Fruit fly (Drosophila melanogaster) whole organism, wandering third instar larva: ENCODE results near the gene CG32812.

Source experiments
- Abd-B ChIP-seq: fragments of >200 bp; optimal IDR thresholded peaks from 2 replicates; lab custom pipeline; 2017; ENCODE audit warnings: missing biosample characterization, missing genetic modification characterization
- CG32264 ChIP-seq: fragments of 200-800 bp; sonication (Bioruptor generic); optimal IDR thresholded peaks from 2 replicates; lab custom pipeline; 2016; ENCODE audit warnings: missing biosample characterization, missing genetic modification characterization
- CG9705 ChIP-seq: fragments of 200-800 bp; sonication (Bioruptor generic); optimal IDR thresholded peaks from 2 replicates; lab custom pipeline; 2018; ENCODE audit warnings: missing biosample characterization, mild to moderate bottlenecking, missing genetic modification characterization
- CrebA ChIP-seq: fragments of 200-800 bp; sonication (Bioruptor generic); optimal IDR thresholded peaks from 2 replicates; lab custom pipeline; 2016; ENCODE audit warnings: missing biosample characterization, mild to moderate bottlenecking, missing genetic modification characterization, borderline replicate concordance
- Dfd ChIP-seq: fragments of >200 bp; optimal IDR thresholded peaks from 2 replicates; lab custom pipeline; 2017; ENCODE audit warnings: missing biosample characterization, missing genetic modification characterization
- Dif ChIP-seq: fragments of 200-275, 200-300 bp; sonication (Bioruptor generic); optimal IDR thresholded peaks from 2 replicates; lab custom pipeline; 2018; ENCODE audit warnings: missing biosample characterization, missing genetic modification characterization; ENCODE audit not compliant: partially characterized antibody
- GATAd ChIP-seq: sonication (Bioruptor generic); optimal IDR thresholded peaks from 2 replicates; lab custom pipeline; 2016; ENCODE audit warnings: missing biosample characterization, missing genetic modification characterization
- HLH106 ChIP-seq: fragments of 200-800 bp; optimal IDR thresholded peaks from 3 replicates; lab custom pipeline; 2019; ENCODE audit warnings: missing biosample characterization, mild to moderate bottlenecking, missing genetic modification characterization, moderate library complexity
- Hnf4 ChIP-seq: fragments of 200-800 bp; sonication (Bioruptor generic); optimal IDR thresholded peaks from 2 replicates; lab custom pipeline; 2016; ENCODE audit warnings: missing biosample characterization, mild to moderate bottlenecking, missing genetic modification characterization
- Hr78 ChIP-seq: fragments of >200 bp; optimal IDR thresholded peaks from 2 replicates; lab custom pipeline; 2017; ENCODE audit warnings: missing biosample characterization, missing genetic modification characterization
- Hr83 ChIP-seq: fragments of 200-300 bp; sonication (Bioruptor generic); optimal IDR thresholded peaks from 2 replicates; lab custom pipeline; 2016; ENCODE audit warnings: missing biosample characterization, mild to moderate bottlenecking, missing genetic modification characterization, moderate library complexity; ENCODE audit not compliant: poor library complexity, severe bottlenecking
- Jra ChIP-seq: sonication (Bioruptor generic); optimal IDR thresholded peaks from 2 replicates; lab custom pipeline; 2016; ENCODE audit warnings: missing biosample characterization, missing genetic modification characterization
- Mio ChIP-seq: sonication (Bioruptor generic); optimal IDR thresholded peaks from 2 replicates; lab custom pipeline; 2016; ENCODE audit warnings: missing biosample characterization, missing genetic modification characterization
- Myc ChIP-seq: fragments of >200 bp; optimal IDR thresholded peaks from 2 replicates; lab custom pipeline; 2017
- N ChIP-seq: fragments of >200 bp; optimal IDR thresholded peaks from 2 replicates; lab custom pipeline; 2018; ENCODE audit warnings: missing biosample characterization, missing external identifiers, missing genetic modification characterization
- OdsH ChIP-seq: fragments of 200-800 bp; sonication (Bioruptor generic); optimal IDR thresholded peaks from 2 replicates; lab custom pipeline; 2016; ENCODE audit warnings: missing biosample characterization, mild to moderate bottlenecking, missing genetic modification characterization
- Rel ChIP-seq, 2 experiments: fragments of 200-800 bp; sonication (Bioruptor generic) in 1 of 2; optimal IDR thresholded peaks; 2 replicates in 1 of 2; 3 replicates in 1 of 2; lab custom pipeline; 2016 to 2019; ENCODE audit warnings: mild to moderate bottlenecking in 2 of 2, missing biosample characterization in 2 of 2, missing genetic modification characterization in 2 of 2, moderate library complexity in 1 of 2
- Sp1 ChIP-seq: fragments of 200-800 bp; sonication (Bioruptor generic); optimal IDR thresholded peaks from 3 replicates; lab custom pipeline; 2019; ENCODE audit warnings: missing biosample characterization, mild to moderate bottlenecking, missing genetic modification characterization, moderate library complexity
- Vsx2 ChIP-seq: fragments of 200-300, 225-300 bp; sonication (Bioruptor generic); optimal IDR thresholded peaks from 2 replicates; lab custom pipeline; 2018; ENCODE audit warnings: missing biosample characterization, missing genetic modification characterization; ENCODE audit not compliant: partially characterized antibody
- br ChIP-seq: fragments of 200-800 bp; sonication (Bioruptor generic); optimal IDR thresholded peaks from 2 replicates; lab custom pipeline; 2016; ENCODE audit warnings: missing biosample characterization, missing genetic modification characterization
- brk ChIP-seq: fragments of 200-800 bp; sonication (Bioruptor generic); optimal IDR thresholded peaks from 2 replicates; lab custom pipeline; 2016; ENCODE audit warnings: missing biosample characterization, mild to moderate bottlenecking, missing genetic modification characterization
- dl ChIP-seq, 2 experiments: fragments of 175-275, 200-275 bp in 1 of 2; fragments of 200-275 bp in 1 of 2; sonication (Bioruptor generic); optimal IDR thresholded peaks; lab custom pipeline; 2018; ENCODE audit warnings: mild to moderate bottlenecking in 2 of 2, missing biosample characterization in 2 of 2, missing genetic modification characterization in 2 of 2, moderate library complexity in 2 of 2; ENCODE audit not compliant: partially characterized antibody in 2 of 2, insufficient read depth in 1 of 2
- dmrt93B ChIP-seq: fragments of 200-800 bp; sonication (Bioruptor generic); optimal IDR thresholded peaks from 2 replicates; lab custom pipeline; 2018; ENCODE audit warnings: missing biosample characterization, mild to moderate bottlenecking, missing genetic modification characterization
- dsf ChIP-seq: sonication (Bioruptor generic); optimal IDR thresholded peaks from 2 replicates; lab custom pipeline; 2016; ENCODE audit warnings: missing biosample characterization, missing genetic modification characterization, borderline replicate concordance
- ey ChIP-seq: fragments of 200-800 bp; sonication (Bioruptor generic); optimal IDR thresholded peaks from 2 replicates; lab custom pipeline; 2016; ENCODE audit warnings: missing biosample characterization, missing genetic modification characterization
- foxo ChIP-seq, 2 experiments: fragments of 200-800 bp; sonication (Bioruptor generic); optimal IDR thresholded peaks; 2 replicates in 1 of 2; 3 replicates in 1 of 2; lab custom pipeline; 2016 to 2017; ENCODE audit warnings: missing biosample characterization in 2 of 2, missing genetic modification characterization in 2 of 2
- fru ChIP-seq: fragments of 200-800 bp; sonication (Bioruptor generic); optimal IDR thresholded peaks from 3 replicates; lab custom pipeline; 2016; ENCODE audit warnings: missing biosample characterization, mild to moderate bottlenecking, missing genetic modification characterization
- h ChIP-seq: fragments of 200-800 bp; sonication (Bioruptor generic); optimal IDR thresholded peaks from 3 replicates; lab custom pipeline; 2016; ENCODE audit warnings: missing biosample characterization, mild to moderate bottlenecking, missing genetic modification characterization
- jim ChIP-seq: fragments of 175-275, 200-325 bp; sonication (Bioruptor generic); optimal IDR thresholded peaks from 2 replicates; lab custom pipeline; 2016; ENCODE audit warnings: missing biosample characterization, mild to moderate bottlenecking, missing genetic modification characterization
- lola ChIP-seq: fragments of >200 bp; optimal IDR thresholded peaks from 2 replicates; lab custom pipeline; 2017; ENCODE audit warnings: missing biosample characterization, missing genetic modification characterization
- pan ChIP-seq: fragments of >200 bp; optimal IDR thresholded peaks from 2 replicates; lab custom pipeline; 2017
- psq ChIP-seq: fragments of 200-800 bp; sonication (Bioruptor generic); optimal IDR thresholded peaks from 3 replicates; lab custom pipeline; 2017; ENCODE audit warnings: missing biosample characterization, mild to moderate bottlenecking, missing genetic modification characterization, moderate library complexity
- rgr ChIP-seq: fragments of 200-800 bp; sonication (Bioruptor generic); optimal IDR thresholded peaks from 3 replicates; lab custom pipeline; 2016; ENCODE audit warnings: missing biosample characterization, mild to moderate bottlenecking, missing genetic modification characterization
- sage ChIP-seq: fragments of 200-800 bp; sonication (Bioruptor generic); optimal IDR thresholded peaks from 2 replicates; lab custom pipeline; 2016; ENCODE audit warnings: missing biosample characterization, mild to moderate bottlenecking, missing genetic modification characterization
- sv ChIP-seq: fragments of 200-800 bp; sonication (Bioruptor generic); optimal IDR thresholded peaks from 3 replicates; lab custom pipeline; 2016; ENCODE audit warnings: missing biosample characterization, missing genetic modification characterization
- tai ChIP-seq: sonication (Bioruptor generic); optimal IDR thresholded peaks from 2 replicates; lab custom pipeline; 2016; ENCODE audit warnings: missing biosample characterization, missing genetic modification characterization
- usp ChIP-seq: fragments of >200 bp; optimal IDR thresholded peaks from 2 replicates; lab custom pipeline; 2017; ENCODE audit warnings: missing biosample characterization, missing genetic modification characterization
- woc ChIP-seq: sonication (Bioruptor generic); optimal IDR thresholded peaks from 2 replicates; lab custom pipeline; 2016; ENCODE audit warnings: missing biosample characterization, mild to moderate bottlenecking, missing genetic modification characterization

Gene CG32812

DNA sequence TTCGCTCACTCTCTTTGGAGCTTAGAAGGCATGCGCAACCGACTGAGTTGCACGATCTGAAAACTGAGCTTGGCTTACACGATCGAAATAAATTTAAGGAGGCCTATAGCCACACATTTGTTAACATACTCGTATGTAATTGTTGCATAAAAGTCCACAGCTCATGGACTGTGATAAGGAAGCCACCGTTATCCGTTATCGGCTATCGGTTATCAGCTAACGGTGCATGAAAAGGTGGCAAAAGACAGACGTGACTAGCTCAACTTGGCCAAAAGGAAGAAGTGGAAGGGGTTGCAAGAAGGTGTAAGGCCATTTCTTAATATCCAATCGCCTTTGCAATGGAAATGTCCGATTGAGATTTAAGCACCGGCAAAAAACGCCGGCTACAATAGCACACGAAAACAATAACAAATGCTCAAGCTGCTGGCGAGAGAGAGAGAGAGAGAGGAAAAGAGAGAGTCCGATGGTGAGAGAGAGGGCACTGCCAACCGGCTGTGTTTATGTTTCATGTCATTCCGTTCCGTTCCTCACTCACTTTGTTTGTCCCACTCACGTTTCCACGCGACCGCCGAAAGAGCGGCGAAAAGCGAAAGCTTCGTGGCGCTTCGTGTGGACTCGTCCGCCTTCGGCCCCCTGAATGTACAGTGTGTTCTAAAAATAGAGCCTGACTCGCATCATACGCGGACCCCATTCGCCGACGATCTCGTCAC, 10.9 kb upstream of the CG32812 start:
- TF ChIP-seq foxo (GFP tag; optimal IDR thresholded peaks at IDR 0.05; lab: Kevin White, UChicago) (peak in 1 of 2 experiments; percentile 34), Mio (GFP tag; lab: Kevin White, UChicago) (no peak), br (GFP tag; lab: Kevin White, UChicago) (no peak), Abd-B (GFP tag; lab: Kevin White, UChicago) (no peak), lola (GFP tag; lab: Kevin White, UChicago) (no peak), CrebA (GFP tag; lab: Kevin White, UChicago) (peak; percentile 67), Hr78 (GFP tag; lab: Kevin White, UChicago) (no peak), Dif (GFP tag; lab: Kevin White, UChicago) (peak; percentile 90), jim (GFP tag; lab: Kevin White, UChicago) (no peak), Hnf4 (no peak), dl (GFP tag; optimal IDR thresholded peaks at IDR 0.05; lab: Kevin White, UChicago; ENCODE audit: insufficient read depth in 1 of 2, partially characterized antibody in 2 of 2) (peak; percentile 46 to 84), Myc (no peak), Hr83 (GFP tag; lab: Kevin White, UChicago) (no peak), psq (GFP tag; lab: Kevin White, UChicago) (no peak), Rel (GFP tag; optimal IDR thresholded peaks at IDR 0.05; lab: Kevin White, UChicago) (no peak), Rel (tag; optimal IDR thresholded peaks at IDR 0.05; lab: Kevin White, UChicago) (peak; percentile 12), Jra (no peak), N (GFP tag; lab: Kevin White, UChicago) (no peak)
- TF ChIP-seq, all 38 proteins: peak for 5

DNA sequence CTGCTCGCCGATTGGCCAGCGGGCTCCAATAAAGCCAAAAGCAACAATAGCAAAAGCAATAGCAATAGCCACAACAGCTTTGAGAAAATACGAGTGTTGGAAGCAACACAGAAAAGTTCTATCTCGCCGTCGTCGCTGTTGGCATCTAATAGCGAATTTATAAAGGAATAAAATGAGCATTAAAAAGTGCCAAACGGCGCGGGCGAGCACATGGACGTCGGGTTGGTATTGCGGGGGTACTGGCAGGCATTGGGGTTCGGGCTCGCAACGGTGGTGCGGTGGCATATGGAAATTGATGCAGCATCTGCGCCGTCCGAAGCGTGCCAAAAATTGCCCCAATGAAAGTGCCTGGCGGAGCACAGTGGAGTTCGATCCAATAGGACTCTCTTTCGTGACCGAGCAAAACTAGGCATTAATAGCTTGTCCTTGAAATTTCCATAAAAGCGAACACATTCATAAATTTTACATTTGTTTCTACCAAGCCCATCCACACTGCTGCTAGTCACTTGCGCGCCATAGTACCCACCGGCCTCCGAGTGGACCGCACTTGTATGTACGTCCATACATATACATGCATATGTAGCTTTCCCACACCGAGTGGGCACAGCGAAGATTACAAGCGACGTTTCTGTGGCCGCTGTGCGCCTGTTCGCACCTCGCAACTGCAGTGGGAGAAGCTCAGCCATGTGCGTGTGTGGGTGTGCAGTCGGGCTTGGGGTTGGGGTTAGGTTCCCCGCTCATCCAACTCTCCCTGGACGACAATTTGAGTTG, 10.1 kb upstream of the CG32812 start:
- TF ChIP-seq fru (GFP tag; lab: Kevin White, UChicago) (peak; percentile 95), sage (GFP tag; lab: Kevin White, UChicago) (peak; percentile 75), brk (no peak), h (peak; percentile 94), br (GFP tag; lab: Kevin White, UChicago) (peak; percentile 89), usp (GFP tag; lab: Kevin White, UChicago) (no peak), Hr83 (GFP tag; lab: Kevin White, UChicago) (no peak), ey (peak; percentile 95), Rel (GFP tag; optimal IDR thresholded peaks at IDR 0.05; lab: Kevin White, UChicago) (peak; percentile 68), Rel (tag; optimal IDR thresholded peaks at IDR 0.05; lab: Kevin White, UChicago) (peak; percentile 37), sv (peak; percentile 79), dl (GFP tag; optimal IDR thresholded peaks at IDR 0.05; lab: Kevin White, UChicago; ENCODE audit: insufficient read depth in 1 of 2, partially characterized antibody in 2 of 2) (peak in 1 of 2 experiments; percentile 43), dsf (GFP tag; lab: Kevin White, UChicago) (peak; percentile 36), CG9705 (peak; percentile 41), OdsH (peak; percentile 91), Myc (no peak), woc (GFP tag; lab: Kevin White, UChicago) (peak; percentile 72), tai (GFP tag; lab: Kevin White, UChicago) (peak; percentile 79), dmrt93B (GFP tag; lab: Kevin White, UChicago) (peak; percentile 91), pan (no peak), Sp1 (GFP tag; lab: Kevin White, UChicago) (peak; percentile 87), CG32264 (GFP tag; lab: Kevin White, UChicago) (peak; percentile 79), jim (GFP tag; lab: Kevin White, UChicago) (no peak), HLH106 (peak; percentile 89), CrebA (GFP tag; lab: Kevin White, UChicago) (no peak), GATAd (GFP tag; lab: Kevin White, UChicago) (peak; percentile 49), Vsx2 (GFP tag; lab: Kevin White, UChicago) (peak; percentile 75), Dif (GFP tag; lab: Kevin White, UChicago) (peak; percentile 41), Hr78 (GFP tag; lab: Kevin White, UChicago) (no peak), foxo (GFP tag; optimal IDR thresholded peaks at IDR 0.05; lab: Kevin White, UChicago) (peak in 1 of 2 experiments; percentile 94), Dfd (GFP tag; lab: Kevin White, UChicago) (no peak), N (GFP tag; lab: Kevin White, UChicago) (no peak), Jra (peak; percentile 65), lola (GFP tag; lab: Kevin White, UChicago) (no peak), Abd-B (GFP tag; lab: Kevin White, UChicago) (no peak), rgr (GFP tag; lab: Kevin White, UChicago) (peak; percentile 94), Mio (GFP tag; lab: Kevin White, UChicago) (no peak), Hnf4 (peak; percentile 90), psq (GFP tag; lab: Kevin White, UChicago) (peak; percentile 82)
